Fruit fly (Drosophila melanogaster) whole organism, wandering third instar larva: Measurements from ENCODE around the gene CG12010.

Experiments used
- Abd-B ChIP-seq: fragments of >200 bp; optimal IDR thresholded peaks from 2 replicates; lab custom pipeline; 2017; ENCODE audit warnings: missing biosample characterization, missing genetic modification characterization
- CG32264 ChIP-seq: fragments of 200-800 bp; sonication (Bioruptor generic); optimal IDR thresholded peaks from 2 replicates; lab custom pipeline; 2016; ENCODE audit warnings: missing biosample characterization, missing genetic modification characterization
- CG9705 ChIP-seq: fragments of 200-800 bp; sonication (Bioruptor generic); optimal IDR thresholded peaks from 2 replicates; lab custom pipeline; 2018; ENCODE audit warnings: missing biosample characterization, mild to moderate bottlenecking, missing genetic modification characterization
- CrebA ChIP-seq: fragments of 200-800 bp; sonication (Bioruptor generic); optimal IDR thresholded peaks from 2 replicates; lab custom pipeline; 2016; ENCODE audit warnings: missing biosample characterization, mild to moderate bottlenecking, missing genetic modification characterization, borderline replicate concordance
- Dfd ChIP-seq: fragments of >200 bp; optimal IDR thresholded peaks from 2 replicates; lab custom pipeline; 2017; ENCODE audit warnings: missing biosample characterization, missing genetic modification characterization
- Dif ChIP-seq: fragments of 200-275, 200-300 bp; sonication (Bioruptor generic); optimal IDR thresholded peaks from 2 replicates; lab custom pipeline; 2018; ENCODE audit warnings: missing biosample characterization, missing genetic modification characterization; ENCODE audit not compliant: partially characterized antibody
- GATAd ChIP-seq: sonication (Bioruptor generic); optimal IDR thresholded peaks from 2 replicates; lab custom pipeline; 2016; ENCODE audit warnings: missing biosample characterization, missing genetic modification characterization
- HLH106 ChIP-seq: fragments of 200-800 bp; optimal IDR thresholded peaks from 3 replicates; lab custom pipeline; 2019; ENCODE audit warnings: missing biosample characterization, mild to moderate bottlenecking, missing genetic modification characterization, moderate library complexity
- Hnf4 ChIP-seq: fragments of 200-800 bp; sonication (Bioruptor generic); optimal IDR thresholded peaks from 2 replicates; lab custom pipeline; 2016; ENCODE audit warnings: missing biosample characterization, mild to moderate bottlenecking, missing genetic modification characterization
- Hr78 ChIP-seq: fragments of >200 bp; optimal IDR thresholded peaks from 2 replicates; lab custom pipeline; 2017; ENCODE audit warnings: missing biosample characterization, missing genetic modification characterization
- Hr83 ChIP-seq: fragments of 200-300 bp; sonication (Bioruptor generic); optimal IDR thresholded peaks from 2 replicates; lab custom pipeline; 2016; ENCODE audit warnings: missing biosample characterization, mild to moderate bottlenecking, missing genetic modification characterization, moderate library complexity; ENCODE audit not compliant: poor library complexity, severe bottlenecking
- Jra ChIP-seq: sonication (Bioruptor generic); optimal IDR thresholded peaks from 2 replicates; lab custom pipeline; 2016; ENCODE audit warnings: missing biosample characterization, missing genetic modification characterization
- Mio ChIP-seq: sonication (Bioruptor generic); optimal IDR thresholded peaks from 2 replicates; lab custom pipeline; 2016; ENCODE audit warnings: missing biosample characterization, missing genetic modification characterization
- Myc ChIP-seq: fragments of >200 bp; optimal IDR thresholded peaks from 2 replicates; lab custom pipeline; 2017
- N ChIP-seq: fragments of >200 bp; optimal IDR thresholded peaks from 2 replicates; lab custom pipeline; 2018; ENCODE audit warnings: missing biosample characterization, missing external identifiers, missing genetic modification characterization
- OdsH ChIP-seq: fragments of 200-800 bp; sonication (Bioruptor generic); optimal IDR thresholded peaks from 2 replicates; lab custom pipeline; 2016; ENCODE audit warnings: missing biosample characterization, mild to moderate bottlenecking, missing genetic modification characterization
- Rel ChIP-seq, 2 experiments: fragments of 200-800 bp; sonication (Bioruptor generic) in 1 of 2; optimal IDR thresholded peaks; 2 replicates in 1 of 2; 3 replicates in 1 of 2; lab custom pipeline; 2016 to 2019; ENCODE audit warnings: mild to moderate bottlenecking in 2 of 2, missing biosample characterization in 2 of 2, missing genetic modification characterization in 2 of 2, moderate library complexity in 1 of 2
- Sp1 ChIP-seq: fragments of 200-800 bp; sonication (Bioruptor generic); optimal IDR thresholded peaks from 3 replicates; lab custom pipeline; 2019; ENCODE audit warnings: missing biosample characterization, mild to moderate bottlenecking, missing genetic modification characterization, moderate library complexity
- Vsx2 ChIP-seq: fragments of 200-300, 225-300 bp; sonication (Bioruptor generic); optimal IDR thresholded peaks from 2 replicates; lab custom pipeline; 2018; ENCODE audit warnings: missing biosample characterization, missing genetic modification characterization; ENCODE audit not compliant: partially characterized antibody
- br ChIP-seq: fragments of 200-800 bp; sonication (Bioruptor generic); optimal IDR thresholded peaks from 2 replicates; lab custom pipeline; 2016; ENCODE audit warnings: missing biosample characterization, missing genetic modification characterization
- brk ChIP-seq: fragments of 200-800 bp; sonication (Bioruptor generic); optimal IDR thresholded peaks from 2 replicates; lab custom pipeline; 2016; ENCODE audit warnings: missing biosample characterization, mild to moderate bottlenecking, missing genetic modification characterization
- dl ChIP-seq, 2 experiments: fragments of 175-275, 200-275 bp in 1 of 2; fragments of 200-275 bp in 1 of 2; sonication (Bioruptor generic); optimal IDR thresholded peaks; lab custom pipeline; 2018; ENCODE audit warnings: mild to moderate bottlenecking in 2 of 2, missing biosample characterization in 2 of 2, missing genetic modification characterization in 2 of 2, moderate library complexity in 2 of 2; ENCODE audit not compliant: partially characterized antibody in 2 of 2, insufficient read depth in 1 of 2
- dmrt93B ChIP-seq: fragments of 200-800 bp; sonication (Bioruptor generic); optimal IDR thresholded peaks from 2 replicates; lab custom pipeline; 2018; ENCODE audit warnings: missing biosample characterization, mild to moderate bottlenecking, missing genetic modification characterization
- dsf ChIP-seq: sonication (Bioruptor generic); optimal IDR thresholded peaks from 2 replicates; lab custom pipeline; 2016; ENCODE audit warnings: missing biosample characterization, missing genetic modification characterization, borderline replicate concordance
- ey ChIP-seq: fragments of 200-800 bp; sonication (Bioruptor generic); optimal IDR thresholded peaks from 2 replicates; lab custom pipeline; 2016; ENCODE audit warnings: missing biosample characterization, missing genetic modification characterization
- foxo ChIP-seq, 2 experiments: fragments of 200-800 bp; sonication (Bioruptor generic); optimal IDR thresholded peaks; 2 replicates in 1 of 2; 3 replicates in 1 of 2; lab custom pipeline; 2016 to 2017; ENCODE audit warnings: missing biosample characterization in 2 of 2, missing genetic modification characterization in 2 of 2
- fru ChIP-seq: fragments of 200-800 bp; sonication (Bioruptor generic); optimal IDR thresholded peaks from 3 replicates; lab custom pipeline; 2016; ENCODE audit warnings: missing biosample characterization, mild to moderate bottlenecking, missing genetic modification characterization
- h ChIP-seq: fragments of 200-800 bp; sonication (Bioruptor generic); optimal IDR thresholded peaks from 3 replicates; lab custom pipeline; 2016; ENCODE audit warnings: missing biosample characterization, mild to moderate bottlenecking, missing genetic modification characterization
- jim ChIP-seq: fragments of 175-275, 200-325 bp; sonication (Bioruptor generic); optimal IDR thresholded peaks from 2 replicates; lab custom pipeline; 2016; ENCODE audit warnings: missing biosample characterization, mild to moderate bottlenecking, missing genetic modification characterization
- lola ChIP-seq: fragments of >200 bp; optimal IDR thresholded peaks from 2 replicates; lab custom pipeline; 2017; ENCODE audit warnings: missing biosample characterization, missing genetic modification characterization
- pan ChIP-seq: fragments of >200 bp; optimal IDR thresholded peaks from 2 replicates; lab custom pipeline; 2017
- psq ChIP-seq: fragments of 200-800 bp; sonication (Bioruptor generic); optimal IDR thresholded peaks from 3 replicates; lab custom pipeline; 2017; ENCODE audit warnings: missing biosample characterization, mild to moderate bottlenecking, missing genetic modification characterization, moderate library complexity
- rgr ChIP-seq: fragments of 200-800 bp; sonication (Bioruptor generic); optimal IDR thresholded peaks from 3 replicates; lab custom pipeline; 2016; ENCODE audit warnings: missing biosample characterization, mild to moderate bottlenecking, missing genetic modification characterization
- sage ChIP-seq: fragments of 200-800 bp; sonication (Bioruptor generic); optimal IDR thresholded peaks from 2 replicates; lab custom pipeline; 2016; ENCODE audit warnings: missing biosample characterization, mild to moderate bottlenecking, missing genetic modification characterization
- sv ChIP-seq: fragments of 200-800 bp; sonication (Bioruptor generic); optimal IDR thresholded peaks from 3 replicates; lab custom pipeline; 2016; ENCODE audit warnings: missing biosample characterization, missing genetic modification characterization
- tai ChIP-seq: sonication (Bioruptor generic); optimal IDR thresholded peaks from 2 replicates; lab custom pipeline; 2016; ENCODE audit warnings: missing biosample characterization, missing genetic modification characterization
- usp ChIP-seq: fragments of >200 bp; optimal IDR thresholded peaks from 2 replicates; lab custom pipeline; 2017; ENCODE audit warnings: missing biosample characterization, missing genetic modification characterization
- woc ChIP-seq: sonication (Bioruptor generic); optimal IDR thresholded peaks from 2 replicates; lab custom pipeline; 2016; ENCODE audit warnings: missing biosample characterization, mild to moderate bottlenecking, missing genetic modification characterization

CG12010 gene

DNA sequence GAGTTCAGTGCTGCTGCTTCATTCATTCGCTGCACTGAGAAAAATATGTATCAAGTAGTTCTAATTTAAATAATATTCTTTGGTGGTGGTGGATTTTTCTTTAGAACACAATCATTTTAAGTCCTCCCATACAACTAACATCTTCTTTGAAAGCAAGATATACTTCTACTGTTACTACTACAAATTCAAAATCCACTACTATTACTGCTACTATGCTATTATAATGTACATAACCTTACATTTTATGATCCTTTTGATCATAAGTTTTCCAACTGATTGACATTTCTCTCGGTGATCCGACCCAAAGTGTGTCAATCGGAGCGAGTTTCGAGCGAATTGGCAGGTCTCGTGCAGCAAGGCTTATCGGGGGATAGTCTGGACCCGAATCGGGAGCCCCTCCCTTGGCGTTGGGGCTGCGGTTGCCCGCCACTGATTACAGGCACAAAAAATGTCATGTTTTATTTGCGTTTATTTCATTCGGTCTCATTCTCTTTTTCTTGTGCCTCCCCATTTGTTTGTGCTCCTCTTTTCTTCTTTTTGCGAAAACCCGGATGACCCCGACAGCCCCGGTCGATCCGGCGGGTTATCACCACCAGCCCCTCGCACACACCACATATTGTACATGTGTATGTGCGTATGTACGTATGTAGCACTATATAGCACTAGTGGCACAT lies 25.3 kb downstream of the CG12010 start:
- TF ChIP-seq rgr (peak; percentile 72), Hr83 (GFP tag; lab: Kevin White, UChicago) (no peak), fru (GFP tag; lab: Kevin White, UChicago) (peak; percentile 79), Myc (lab: Kevin White, UChicago) (no peak), Sp1 (peak; percentile 81), Hnf4 (GFP tag; lab: Kevin White, UChicago) (peak; percentile 58), jim (GFP tag; lab: Kevin White, UChicago) (no peak), Dfd (GFP tag; lab: Kevin White, UChicago) (no peak), HLH106 (peak; percentile 83), ey (GFP tag; lab: Kevin White, UChicago) (peak; percentile 81), dsf (GFP tag; lab: Kevin White, UChicago) (no peak), Dif (GFP tag; lab: Kevin White, UChicago) (no peak), CG32264 (GFP tag; lab: Kevin White, UChicago) (no peak), OdsH (GFP tag; lab: Kevin White, UChicago) (peak; percentile 76), lola (GFP tag; lab: Kevin White, UChicago) (no peak), Mio (GFP tag; lab: Kevin White, UChicago) (no peak), h (peak; percentile 79), tai (peak; percentile 24), N (no peak), br (GFP tag; lab: Kevin White, UChicago) (peak; percentile 78), Vsx2 (GFP tag; lab: Kevin White, UChicago) (no peak), CrebA (GFP tag; lab: Kevin White, UChicago) (no peak), Hr78 (GFP tag; lab: Kevin White, UChicago) (no peak), foxo (GFP tag; optimal IDR thresholded peaks at IDR 0.05; lab: Kevin White, UChicago) (peak in 1 of 2 experiments; percentile 85), pan (lab: Kevin White, UChicago) (no peak), Jra (no peak), woc (GFP tag; lab: Kevin White, UChicago) (peak; percentile 56), CG9705 (peak; percentile 41), dl (GFP tag; optimal IDR thresholded peaks at IDR 0.05; lab: Kevin White, UChicago; ENCODE audit: insufficient read depth in 1 of 2, partially characterized antibody in 2 of 2) (no peak), Rel (GFP tag; optimal IDR thresholded peaks at IDR 0.05; lab: Kevin White, UChicago) (no peak), Rel (tag; optimal IDR thresholded peaks at IDR 0.05; lab: Kevin White, UChicago) (peak; percentile 77), brk (peak; percentile 44), psq (peak; percentile 78), GATAd (no peak), dmrt93B (GFP tag; lab: Kevin White, UChicago) (peak; percentile 75), sage (GFP tag; lab: Kevin White, UChicago) (no peak), sv (GFP tag; lab: Kevin White, UChicago) (no peak), usp (GFP tag; lab: Kevin White, UChicago) (no peak), Abd-B (no peak)

DNA sequence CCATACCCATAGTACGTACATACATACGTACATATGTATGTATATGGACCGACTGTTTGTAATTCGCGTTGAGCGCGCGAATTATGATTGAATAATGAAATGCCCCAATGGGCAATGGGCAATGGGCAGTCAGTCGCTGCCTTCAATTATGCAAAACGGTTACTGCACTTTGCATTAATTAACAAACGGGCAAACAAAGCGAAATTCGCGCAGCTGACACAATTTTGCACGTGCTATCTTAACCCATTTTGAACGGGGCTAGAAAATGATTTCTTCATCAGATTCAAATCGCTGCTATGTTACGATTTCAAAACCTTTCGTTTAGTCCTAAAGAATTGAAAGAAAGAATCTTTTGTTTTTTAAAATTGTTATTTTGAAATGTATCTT lies 25.8 kb downstream of the CG12010 start:
- TF ChIP-seq Sp1, result no peak
- no peak for TF ChIP-seq Abd-B
- TF ChIP-seq psq, result no peak
- no peak for TF ChIP-seq dsf (GFP tag; lab: Kevin White, UChicago)
- TF ChIP-seq h, result no peak
- no peak for TF ChIP-seq GATAd
- TF ChIP-seq woc (GFP tag; lab: Kevin White, UChicago), result no peak
- TF ChIP-seq dl (GFP tag; optimal IDR thresholded peaks at IDR 0.05; lab: Kevin White, UChicago; ENCODE audit: insufficient read depth in 1 of 2, partially characterized antibody in 2 of 2), result no peak
- TF ChIP-seq dmrt93B (GFP tag; lab: Kevin White, UChicago), result no peak
- no peak for TF ChIP-seq rgr
- no peak for TF ChIP-seq CrebA (GFP tag; lab: Kevin White, UChicago)
- TF ChIP-seq sage (GFP tag; lab: Kevin White, UChicago), result no peak
- no peak for TF ChIP-seq foxo (GFP tag; optimal IDR thresholded peaks at IDR 0.05; lab: Kevin White, UChicago)
- TF ChIP-seq br (GFP tag; lab: Kevin White, UChicago), result no peak
- no peak for TF ChIP-seq pan (lab: Kevin White, UChicago)
- TF ChIP-seq jim (GFP tag; lab: Kevin White, UChicago), result no peak
- TF ChIP-seq Hr78 (GFP tag; lab: Kevin White, UChicago), result no peak
- no peak for TF ChIP-seq Myc (lab: Kevin White, UChicago)
- TF ChIP-seq Jra, result no peak
